Worm (Caenorhabditis elegans) whole organism, L3 larva: ENCODE measurements around the gene R193.6.

Experiments used
- ZK546.5 ChIP-seq: sonication (generic microtip); optimal IDR thresholded peaks from 2 replicates; lab custom pipeline; 2017; ENCODE audit warnings: missing biosample characterization, missing genetic modification characterization
- aly-2 ChIP-seq: fragments of 150-350 bp; optimal IDR thresholded peaks from 2 replicates; lab custom pipeline; 2014; ENCODE audit warnings: missing biosample characterization, missing genetic modification characterization
- ama-1 ChIP-seq: fragments of 150-350 bp; optimal IDR thresholded peaks from 2 replicates; lab custom pipeline; 2018
- ceh-16 ChIP-seq: sonication (generic microtip); optimal IDR thresholded peaks from 2 replicates; lab custom pipeline; 2017; ENCODE audit warnings: missing biosample characterization, missing genetic modification characterization
- ceh-82 ChIP-seq: fragments of 150-350 bp; optimal IDR thresholded peaks from 2 replicates; lab custom pipeline; 2014; ENCODE audit warnings: missing biosample characterization, missing genetic modification characterization
- ceh-9 ChIP-seq: sonication (generic microtip); optimal IDR thresholded peaks from 2 replicates; lab custom pipeline; 2018; ENCODE audit warnings: missing biosample characterization, missing genetic modification characterization
- daf-12 ChIP-seq: fragments of 150-350 bp; optimal IDR thresholded peaks from 2 replicates; lab custom pipeline; 2014; ENCODE audit warnings: missing biosample characterization, missing genetic modification reagents, missing genetic modification characterization
- egl-27 ChIP-seq: sonication (generic microtip); optimal IDR thresholded peaks from 4 replicates; lab custom pipeline; 2017; ENCODE audit warnings: missing biosample characterization, missing genetic modification reagents, missing genetic modification characterization
- egl-5 ChIP-seq: fragments of 150-350 bp; optimal IDR thresholded peaks from 2 replicates; lab custom pipeline; 2017; ENCODE audit warnings: missing biosample characterization, missing genetic modification reagents, missing genetic modification characterization, inconsistent platforms
- elt-1 ChIP-seq: fragments of 150-350 bp; optimal IDR thresholded peaks from 2 replicates; lab custom pipeline; 2014; ENCODE audit warnings: missing biosample characterization, missing genetic modification characterization
- elt-2 ChIP-seq: sonication (generic microtip); optimal IDR thresholded peaks from 2 replicates; lab custom pipeline; 2016; ENCODE audit warnings: missing genetic modification reagents, mild to moderate bottlenecking, missing genetic modification characterization, missing compliant biosample characterization
- eor-1 ChIP-seq, 2 experiments: fragments of 150-350 bp; optimal IDR thresholded peaks; 2 replicates each; lab custom pipeline; 2014 to 2018; ENCODE audit warnings: missing biosample characterization in 2 of 2, missing genetic modification characterization in 2 of 2
- fkh-10 ChIP-seq: sonication (generic microtip); optimal IDR thresholded peaks from 2 replicates; lab custom pipeline; 2017; ENCODE audit warnings: missing biosample characterization, missing genetic modification reagents, missing genetic modification characterization
- fkh-2 ChIP-seq: fragments of 150-350 bp; optimal IDR thresholded peaks from 2 replicates; lab custom pipeline; 2014; ENCODE audit warnings: missing biosample characterization, missing genetic modification reagents, missing genetic modification characterization
- fos-1 ChIP-seq: fragments of 150-350 bp; optimal IDR thresholded peaks from 2 replicates; lab custom pipeline; 2014; ENCODE audit warnings: missing biosample characterization, missing genetic modification characterization
- hmg-11 ChIP-seq: sonication (generic microtip); optimal IDR thresholded peaks from 2 replicates; lab custom pipeline; 2016; ENCODE audit warnings: missing genetic modification characterization, missing compliant biosample characterization
- jun-1 ChIP-seq: fragments of 150-350 bp; optimal IDR thresholded peaks from 2 replicates; lab custom pipeline; 2014; ENCODE audit warnings: missing biosample characterization, missing genetic modification reagents, missing genetic modification characterization
- lin-15B ChIP-seq: fragments of 150-350 bp; optimal IDR thresholded peaks from 2 replicates; lab custom pipeline; 2014; ENCODE audit warnings: missing biosample characterization, missing genetic modification characterization
- lin-39 ChIP-seq: fragments of 150-350 bp; optimal IDR thresholded peaks from 2 replicates; lab custom pipeline; 2018; ENCODE audit warnings: missing biosample characterization, missing genetic modification reagents, missing genetic modification characterization
- lsy-12 ChIP-seq: sonication (generic microtip); optimal IDR thresholded peaks from 2 replicates; lab custom pipeline; 2016; ENCODE audit warnings: mild to moderate bottlenecking, missing genetic modification characterization, missing compliant biosample characterization
- mdl-1 ChIP-seq: fragments of 150-350 bp; optimal IDR thresholded peaks from 2 replicates; lab custom pipeline; 2014; ENCODE audit warnings: missing biosample characterization, missing genetic modification characterization
- mml-1 ChIP-seq: fragments of 150-350 bp; sonication (generic microtip); optimal IDR thresholded peaks from 3 replicates; lab custom pipeline; 2014; ENCODE audit warnings: missing biosample characterization, missing genetic modification characterization
- nfya-1 ChIP-seq: sonication (generic microtip); optimal IDR thresholded peaks from 2 replicates; lab custom pipeline; 2017; ENCODE audit warnings: missing genetic modification characterization, mild to moderate bottlenecking, missing compliant biosample characterization, antibody characterized with exemption, moderate library complexity; ENCODE audit not compliant: insufficient read depth
- nhr-11 ChIP-seq: fragments of 150-350 bp; optimal IDR thresholded peaks from 2 replicates; lab custom pipeline; 2014; ENCODE audit warnings: missing biosample characterization, missing genetic modification characterization
- nhr-23 ChIP-seq: fragments of 150-350 bp; optimal IDR thresholded peaks from 2 replicates; lab custom pipeline; 2014; ENCODE audit warnings: missing biosample characterization, missing genetic modification reagents, missing genetic modification characterization
- nhr-237 ChIP-seq: fragments of 150-350 bp; optimal IDR thresholded peaks from 2 replicates; lab custom pipeline; 2014; ENCODE audit warnings: missing biosample characterization, missing genetic modification characterization
- nhr-28 ChIP-seq: fragments of 150-350 bp; optimal IDR thresholded peaks from 2 replicates; lab custom pipeline; 2014; ENCODE audit warnings: missing biosample characterization, missing genetic modification characterization
- nhr-43 ChIP-seq: sonication (generic microtip); optimal IDR thresholded peaks from 2 replicates; lab custom pipeline; 2016; ENCODE audit warnings: mild to moderate bottlenecking, missing genetic modification characterization, missing compliant biosample characterization; ENCODE audit not compliant: poor library complexity, severe bottlenecking
- nhr-76 ChIP-seq: fragments of 150-350 bp; sonication (generic microtip); optimal IDR thresholded peaks from 5 replicates; lab custom pipeline; 2014; ENCODE audit warnings: missing biosample characterization, missing genetic modification characterization
- nhr-77 ChIP-seq: fragments of 150-350 bp; optimal IDR thresholded peaks from 2 replicates; lab custom pipeline; 2014; ENCODE audit warnings: missing biosample characterization, missing genetic modification characterization
- sea-2 ChIP-seq: fragments of 150-350 bp; sonication (generic microtip); optimal IDR thresholded peaks from 4 replicates; lab custom pipeline; 2014; ENCODE audit warnings: missing biosample characterization, missing genetic modification reagents, missing genetic modification characterization
- skn-1 ChIP-seq: fragments of 150-350 bp; optimal IDR thresholded peaks from 2 replicates; lab custom pipeline; 2014; ENCODE audit warnings: missing biosample characterization, missing genetic modification characterization
- snpc-4 ChIP-seq: fragments of 150-350 bp; optimal IDR thresholded peaks from 2 replicates; lab custom pipeline; 2014; ENCODE audit warnings: missing biosample characterization, missing genetic modification characterization
- unc-39 ChIP-seq: sonication (generic microtip); optimal IDR thresholded peaks from 4 replicates; lab custom pipeline; 2017; ENCODE audit warnings: missing biosample characterization, missing genetic modification characterization
- zag-1 ChIP-seq: fragments of 150-350 bp; optimal IDR thresholded peaks from 2 replicates; lab custom pipeline; 2014; ENCODE audit warnings: missing biosample characterization, missing genetic modification characterization
- ztf-4 ChIP-seq: fragments of 150-350 bp; optimal IDR thresholded peaks from 2 replicates; lab custom pipeline; 2014; ENCODE audit warnings: missing biosample characterization, missing genetic modification characterization

The R193.6 gene

DNA sequence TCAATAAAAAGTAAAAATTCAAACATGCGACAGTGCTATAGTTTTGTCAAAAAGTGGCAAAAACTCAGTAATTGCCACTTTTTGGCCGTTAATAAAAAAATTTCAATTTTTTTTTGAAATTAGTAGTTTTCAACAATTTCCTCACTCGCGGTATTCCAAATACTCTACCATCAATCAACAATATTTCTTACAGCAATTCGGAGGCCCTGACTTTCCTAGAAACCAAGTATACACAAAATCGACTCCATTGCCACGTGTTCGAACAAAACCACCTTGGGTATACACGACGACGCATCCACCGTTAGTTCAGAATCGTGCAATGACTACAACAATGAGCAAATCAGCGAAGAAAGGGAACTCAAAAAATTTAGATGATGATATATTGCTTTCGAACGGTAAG is 23.0 kb downstream of the R193.6 start:
- TF ChIP-seq mdl-1 (no peak), lsy-12 (tag; lab: Kevin White, UChicago) (no peak), nhr-76 (tag; lab: Kevin White, UChicago) (no peak), ceh-16 (tag; lab: Kevin White, UChicago) (no peak), snpc-4 (tag; lab: Kevin White, UChicago) (no peak), sea-2 (GFP tag; lab: Kevin White, UChicago) (no peak), nhr-237 (tag; lab: Kevin White, UChicago) (no peak), ama-1 (no peak)

DNA sequence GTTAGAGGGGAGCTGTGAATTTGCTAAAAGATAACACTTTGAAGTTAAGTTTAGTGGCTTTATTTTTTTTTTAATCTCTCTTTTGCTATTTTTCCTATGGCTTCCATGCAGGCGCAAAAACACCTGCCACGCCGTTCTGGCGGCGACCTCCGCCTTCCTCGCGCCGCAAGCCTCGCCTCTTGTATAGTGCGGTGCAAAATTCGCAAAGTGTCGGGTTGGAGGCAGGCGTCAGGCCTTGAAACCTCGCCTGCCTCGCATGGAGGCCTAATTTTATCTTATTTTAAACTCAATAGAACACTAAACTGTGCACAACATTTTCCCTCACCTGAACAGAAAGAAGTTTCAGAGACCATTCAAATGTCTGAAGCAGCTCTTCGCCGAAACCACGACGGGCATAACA is 23.4 kb downstream of the R193.6 start:
- TF ChIP-seq ama-1, result no peak
- TF ChIP-seq nhr-28 (tag; lab: Kevin White, UChicago), result no peak
- TF ChIP-seq fos-1, result no peak
- TF ChIP-seq ZK546.5 (tag; lab: Kevin White, UChicago), result no peak
- TF ChIP-seq nhr-77 (tag; lab: Kevin White, UChicago), result no peak
- no peak for TF ChIP-seq elt-2
- TF ChIP-seq lin-39 (tag; lab: Kevin White, UChicago), result no peak
- no peak for TF ChIP-seq nhr-43 (tag; lab: Kevin White, UChicago)
- TF ChIP-seq hmg-11 (tag; lab: Kevin White, UChicago), result no peak

DNA sequence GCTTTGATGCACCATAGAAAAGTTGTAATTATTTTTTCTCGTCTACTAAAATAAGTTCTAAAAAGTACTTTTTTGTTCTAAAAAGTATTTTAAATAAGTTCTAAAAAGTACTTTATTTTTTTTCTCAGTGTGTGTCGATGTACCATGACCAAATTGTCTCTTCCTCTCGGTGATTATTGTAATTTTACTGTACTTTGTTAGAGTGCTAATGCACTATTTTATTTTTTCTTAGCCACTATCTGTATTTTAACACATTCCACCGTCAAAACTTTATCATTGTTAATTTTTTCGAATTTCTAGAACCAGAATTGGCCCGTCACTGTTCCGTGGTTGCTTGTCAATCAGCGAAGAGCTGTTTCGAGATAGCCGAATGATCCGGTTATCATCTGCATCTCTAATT is 31.4 kb downstream of the R193.6 start, which contains the start of gene hot-8:
Gene hot-8 (plus strand): TSS at position 301 of the 400 bp plus-strand sequence.
- TF ChIP-seq egl-5 (tag; lab: Kevin White, UChicago) (no peak), mdl-1 (no peak), egl-27 (no peak), mml-1 (tag; lab: Kevin White, UChicago) (no peak), nhr-23 (tag; lab: Kevin White, UChicago) (no peak), lsy-12 (tag; lab: Kevin White, UChicago) (no peak), sea-2 (GFP tag; lab: Kevin White, UChicago) (no peak), zag-1 (tag; lab: Kevin White, UChicago) (no peak)
- TF ChIP-seq, all 47 proteins: peak for 0

DNA sequence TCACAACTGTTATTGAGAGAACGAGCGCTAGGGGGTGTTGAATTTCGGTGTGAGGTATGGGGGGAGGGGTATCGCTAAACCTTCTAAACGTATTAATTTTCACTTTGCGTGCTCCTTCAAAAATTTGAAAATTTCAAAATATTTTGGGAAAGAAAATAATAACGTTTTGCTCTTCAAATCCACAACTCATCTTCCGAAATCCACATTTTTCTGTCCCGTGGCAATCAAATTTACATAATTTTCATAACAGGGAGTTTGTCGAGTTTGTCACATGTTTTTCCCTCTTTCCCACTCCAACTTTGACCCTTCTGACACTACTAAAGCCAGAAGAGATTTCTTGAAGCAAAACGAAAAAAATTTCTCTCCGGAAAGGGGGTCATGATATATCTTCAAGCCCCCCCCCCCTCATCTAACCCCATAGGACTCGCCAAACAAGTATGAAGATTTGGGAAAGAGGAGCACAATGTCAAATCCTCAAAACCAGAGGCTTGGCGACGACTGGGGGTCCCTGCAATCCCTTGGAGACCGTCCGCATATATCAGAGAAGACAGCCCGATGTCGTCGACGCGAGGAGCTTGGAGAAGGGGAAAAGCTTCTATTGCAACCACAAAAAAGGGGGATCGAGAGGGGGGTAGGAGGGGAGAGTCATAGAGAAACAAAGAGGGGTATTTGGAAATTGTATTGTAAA is 32.8 kb downstream of the R193.6 start:
- TF ChIP-seq nhr-28 (tag; lab: Kevin White, UChicago), result no peak
- no peak for TF ChIP-seq aly-2
- no peak for TF ChIP-seq nhr-23 (tag; lab: Kevin White, UChicago)
- no peak for TF ChIP-seq ztf-4 (tag; lab: Kevin White, UChicago)
- no peak for TF ChIP-seq egl-5 (tag; lab: Kevin White, UChicago)
- TF ChIP-seq lin-15B (tag; lab: Kevin White, UChicago), result no peak
- no peak for TF ChIP-seq elt-1
- TF ChIP-seq eor-1 (tag; optimal IDR thresholded peaks at IDR 0.05; lab: Kevin White, UChicago), result no peak
- TF ChIP-seq fkh-2, result no peak
- TF ChIP-seq nhr-237 (tag; lab: Kevin White, UChicago), result no peak
- no peak for TF ChIP-seq snpc-4 (tag; lab: Kevin White, UChicago)
- TF ChIP-seq hmg-11 (tag; lab: Kevin White, UChicago), result no peak

DNA sequence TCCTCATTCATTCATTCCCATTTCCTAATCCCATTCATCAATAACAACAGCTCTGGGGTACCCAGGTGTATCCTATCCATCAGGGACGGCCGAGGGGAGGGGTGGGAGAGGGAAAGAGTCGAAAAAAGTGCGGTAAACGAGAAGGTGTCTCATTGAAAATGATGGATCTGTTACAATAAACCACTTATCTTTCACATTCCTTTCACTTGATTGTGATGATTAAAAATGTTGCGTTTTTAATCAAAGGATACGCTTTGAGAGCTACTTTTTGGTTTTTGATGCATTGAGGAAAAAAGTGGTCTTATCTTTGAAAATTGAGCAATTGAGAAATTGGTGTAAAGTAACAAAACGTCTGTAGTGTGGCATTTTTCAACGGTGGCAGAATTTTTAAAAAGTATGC is 34.7 kb downstream of the R193.6 start:
- no peak for TF ChIP-seq aly-2

DNA sequence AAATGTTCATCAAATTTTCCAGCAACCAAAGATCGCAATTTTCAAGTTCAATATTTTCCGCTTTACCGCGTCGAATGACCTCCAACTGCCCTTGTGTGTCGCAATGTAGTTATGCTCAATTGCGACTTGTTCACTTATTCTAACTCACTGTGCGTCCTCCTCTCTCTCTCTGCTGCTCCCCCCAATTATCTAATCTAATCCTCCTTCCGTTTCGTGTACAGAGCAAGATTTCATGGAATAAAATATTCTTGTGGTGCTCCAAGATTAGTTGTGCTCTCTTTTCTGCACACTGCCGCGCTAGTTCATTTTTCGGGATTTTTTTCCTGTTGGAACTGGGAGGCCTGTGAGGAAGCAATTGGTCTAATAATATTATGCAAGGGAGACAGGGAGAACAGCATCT is 35.4 kb downstream of the R193.6 start:
- TF ChIP-seq nhr-28 (tag; lab: Kevin White, UChicago) (no peak), ceh-16 (tag; lab: Kevin White, UChicago) (no peak), nhr-11 (no peak), nhr-77 (tag; lab: Kevin White, UChicago) (no peak), ceh-9 (no peak)
- TF ChIP-seq, all 47 proteins: peak for 0

DNA sequence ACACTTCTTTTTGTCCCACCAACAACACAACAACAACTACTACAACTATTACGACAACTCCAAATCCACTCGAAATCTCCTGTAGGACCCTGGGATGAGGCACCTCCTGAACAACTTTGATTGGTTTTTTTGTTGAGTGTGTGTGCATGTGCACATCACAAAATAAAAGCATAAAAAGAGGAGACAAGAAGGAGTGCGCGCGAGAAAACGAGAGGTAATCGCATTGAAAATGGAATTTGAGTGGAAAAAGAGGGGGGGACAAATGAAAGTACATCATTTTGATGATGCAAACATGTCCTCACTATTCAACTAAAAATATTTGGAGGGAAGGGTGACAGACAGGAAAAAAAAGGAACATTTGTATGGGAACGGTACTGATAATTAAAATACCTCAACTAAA is 36.9 kb downstream of the R193.6 start:
- TF ChIP-seq daf-12 (tag; lab: Kevin White, UChicago) (no peak), mdl-1 (no peak), jun-1 (no peak), aly-2 (no peak), elt-1 (no peak), ceh-9 (no peak), zag-1 (tag; lab: Kevin White, UChicago) (no peak), nfya-1 (tag; lab: Kevin White, UChicago) (peak; percentile 17), ceh-82 (tag; lab: Kevin White, UChicago) (no peak), skn-1 (tag; lab: Kevin White, UChicago) (no peak), nhr-237 (tag; lab: Kevin White, UChicago) (no peak), lsy-12 (tag; lab: Kevin White, UChicago) (no peak), unc-39 (tag; lab: Kevin White, UChicago) (no peak), fkh-10 (GFP tag; lab: Kevin White, UChicago) (peak; percentile 57), ztf-4 (tag; lab: Kevin White, UChicago) (no peak)
